Fruit fly (Drosophila melanogaster) whole organism, embryonic: ENCODE measurements around the gene Arp6.

Experiments
- Atf-2 ChIP-seq: fragments of 200-800 bp; sonication (Bioruptor generic); optimal IDR thresholded peaks from 2 replicates; lab custom pipeline; 2016; ENCODE audit warnings: missing biosample characterization, missing genetic modification characterization
- CG12071 ChIP-seq: fragments of 200-800 bp; sonication (Bioruptor generic); optimal IDR thresholded peaks from 3 replicates; lab custom pipeline; 2018; ENCODE audit warnings: missing biosample characterization, mild to moderate bottlenecking, missing genetic modification characterization
- CG12659 ChIP-seq: fragments of 200-800 bp; sonication (Bioruptor generic); optimal IDR thresholded peaks from 3 replicates; lab custom pipeline; 2017; ENCODE audit warnings: mild to moderate bottlenecking, missing biosample characterization, missing genetic modification reagents, missing genetic modification characterization
- CG12744 ChIP-seq: fragments of 200-800 bp; sonication (Bioruptor generic); optimal IDR thresholded peaks from 2 replicates; lab custom pipeline; 2016; ENCODE audit warnings: missing biosample characterization, missing genetic modification characterization
- CG14441 ChIP-seq: fragments of 200-800 bp; sonication (Bioruptor generic); IDR thresholded peaks from 2 replicates; pipeline ENCODE4 v1.3.6; 2022; ENCODE audit warnings: missing biosample characterization, missing genetic modification characterization
- CG15269 ChIP-seq: fragments of 200-800 bp; sonication (Bioruptor generic); optimal IDR thresholded peaks from 2 replicates; lab custom pipeline; 2018; ENCODE audit warnings: missing biosample characterization, mild to moderate bottlenecking, missing genetic modification characterization, moderate library complexity
- CG1529 ChIP-seq: fragments of 200-800 bp; sonication (Bioruptor generic); optimal IDR thresholded peaks from 3 replicates; lab custom pipeline; 2018; ENCODE audit warnings: missing biosample characterization, missing genetic modification characterization
- CG15601 ChIP-seq: fragments of 200-800 bp; sonication (Bioruptor generic); optimal IDR thresholded peaks from 3 replicates; lab custom pipeline; 2019; ENCODE audit warnings: missing biosample characterization, mild to moderate bottlenecking, missing genetic modification characterization, moderate library complexity
- CG1603 ChIP-seq: fragments of 200-800 bp; sonication (Bioruptor generic); optimal IDR thresholded peaks from 2 replicates; lab custom pipeline; 2019; ENCODE audit warnings: missing biosample characterization, mild to moderate bottlenecking, missing genetic modification characterization, moderate library complexity
- CG17829 ChIP-seq: fragments of 200-800 bp; optimal IDR thresholded peaks from 2 replicates; lab custom pipeline; 2019; ENCODE audit warnings: missing biosample characterization, mild to moderate bottlenecking, missing genetic modification characterization, moderate library complexity
- CG2120 ChIP-seq: fragments of 200-800 bp; sonication (Bioruptor generic); optimal IDR thresholded peaks from 3 replicates; lab custom pipeline; 2016; ENCODE audit warnings: missing biosample characterization, missing genetic modification characterization
- CG30431 ChIP-seq: fragments of 200-800 bp; sonication (Bioruptor generic); optimal IDR thresholded peaks from 2 replicates; lab custom pipeline; 2017; ENCODE audit warnings: missing biosample characterization, missing genetic modification characterization
- CG32532 ChIP-seq: fragments of 200-800 bp; sonication (Bioruptor generic); IDR thresholded peaks from 2 replicates; pipeline ENCODE4 v1.3.6; 2022; ENCODE audit warnings: missing biosample characterization, missing genetic modification characterization
- CG32772 ChIP-seq: fragments of 200-800 bp; sonication (Bioruptor generic); IDR thresholded peaks from 2 replicates; pipeline ENCODE4 v1.3.6; 2022; ENCODE audit warnings: missing biosample characterization, missing genetic modification characterization
- CG3281 ChIP-seq: fragments of 200-800 bp; sonication (Bioruptor generic); optimal IDR thresholded peaks from 3 replicates; lab custom pipeline; 2017; ENCODE audit warnings: missing biosample characterization, mild to moderate bottlenecking, missing genetic modification characterization
- CG4282 ChIP-seq: fragments of 200-800 bp; sonication (Bioruptor generic); optimal IDR thresholded peaks from 2 replicates; lab custom pipeline; 2016; ENCODE audit warnings: missing biosample characterization, missing genetic modification characterization
- CG4820 ChIP-seq: fragments of 200-800 bp; sonication (Bioruptor generic); optimal IDR thresholded peaks from 3 replicates; lab custom pipeline; 2016; ENCODE audit warnings: missing biosample characterization, missing genetic modification characterization
- CG4854 ChIP-seq: fragments of 200-800 bp; sonication (Bioruptor generic); optimal IDR thresholded peaks from 2 replicates; lab custom pipeline; 2016; ENCODE audit warnings: missing biosample characterization, missing genetic modification characterization, inconsistent platforms
- CG5180 ChIP-seq: fragments of 200-800 bp; sonication (Bioruptor generic); optimal IDR thresholded peaks from 3 replicates; lab custom pipeline; 2017; ENCODE audit warnings: missing biosample characterization, missing genetic modification characterization, mild to moderate bottlenecking, moderate library complexity, missing genetic modification reagents
- CG7372 ChIP-seq: fragments of 200-800 bp; sonication (Bioruptor generic); IDR thresholded peaks from 2 replicates; pipeline ENCODE4 v1.3.6; 2022; ENCODE audit warnings: missing biosample characterization, missing genetic modification characterization
- CG9797 ChIP-seq: fragments of 200-800 bp; sonication (Bioruptor generic); optimal IDR thresholded peaks from 3 replicates; lab custom pipeline; 2018; ENCODE audit warnings: missing biosample characterization, mild to moderate bottlenecking, missing genetic modification characterization
- D ChIP-seq, 2 experiments: fragments of 200-800 bp in 1 of 2; fragments of >200 bp in 1 of 2; sonication (Bioruptor generic) in 1 of 2; optimal IDR thresholded peaks; 2 replicates in 1 of 2; 3 replicates in 1 of 2; lab custom pipeline; 2017; ENCODE audit warnings: mild to moderate bottlenecking in 1 of 2, missing biosample characterization in 1 of 2, missing genetic modification characterization in 1 of 2, missing genetic modification reagents in 1 of 2
- D19A ChIP-seq: fragments of 200-800 bp; optimal IDR thresholded peaks from 3 replicates; lab custom pipeline; 2019; ENCODE audit warnings: missing biosample characterization, mild to moderate bottlenecking, missing genetic modification characterization, moderate library complexity
- Dref ChIP-seq: fragments of 200-800 bp; sonication (Bioruptor generic); IDR thresholded peaks from 2 replicates; pipeline ENCODE4 v1.3.6; 2022; ENCODE audit warnings: missing biosample characterization, missing genetic modification characterization
- HLH4C ChIP-seq: fragments of 200-800 bp; sonication (Bioruptor generic); IDR thresholded peaks from 3 replicates; pipeline ENCODE4 v1.3.6; 2022; ENCODE audit warnings: missing biosample characterization, missing genetic modification characterization; ENCODE audit not compliant: partially characterized antibody
- Hr78 ChIP-seq, 2 experiments: fragments of 200-800 bp in 1 of 2; fragments of >200 bp in 1 of 2; sonication (Bioruptor generic) in 1 of 2; optimal IDR thresholded peaks; 2 replicates each; lab custom pipeline; 2017 to 2019; ENCODE audit warnings: missing biosample characterization in 2 of 2, missing genetic modification characterization in 2 of 2, mild to moderate bottlenecking in 1 of 2, moderate library complexity in 1 of 2
- MTF-1 ChIP-seq: fragments of 200-800 bp; sonication (Bioruptor generic); optimal IDR thresholded peaks from 2 replicates; lab custom pipeline; 2018; ENCODE audit warnings: missing biosample characterization, mild to moderate bottlenecking, missing genetic modification characterization, borderline replicate concordance
- Oaz ChIP-seq: fragments of 200-800 bp; sonication (Bioruptor generic); IDR thresholded peaks from 2 replicates; pipeline ENCODE4 v1.3.6; 2022; ENCODE audit warnings: missing biosample characterization, missing genetic modification characterization
- Side ChIP-seq: fragments of 200-800 bp; sonication (Bioruptor generic); optimal IDR thresholded peaks from 2 replicates; lab custom pipeline; 2016; ENCODE audit warnings: missing biosample characterization, missing genetic modification characterization
- Sry-β ChIP-seq: fragments of 200-800 bp; sonication (Bioruptor generic); optimal IDR thresholded peaks from 2 replicates; lab custom pipeline; 2018; ENCODE audit warnings: missing biosample characterization, mild to moderate bottlenecking, missing genetic modification characterization, moderate library complexity
- az2 ChIP-seq: fragments of 200-800 bp; sonication (Bioruptor generic); optimal IDR thresholded peaks from 3 replicates; lab custom pipeline; 2016; ENCODE audit warnings: missing biosample characterization, missing genetic modification characterization
- chinmo ChIP-seq: fragments of 200-800 bp; sonication (Bioruptor generic); IDR thresholded peaks from 4 replicates; pipeline ENCODE4 v1.3.6; 2022; ENCODE audit warnings: missing biosample characterization, missing genetic modification characterization; ENCODE audit not compliant: partially characterized antibody
- fd3F ChIP-seq: fragments of 200-800 bp; sonication (Bioruptor generic); optimal IDR thresholded peaks from 2 replicates; lab custom pipeline; 2018; ENCODE audit warnings: missing biosample characterization, mild to moderate bottlenecking, missing genetic modification characterization, moderate library complexity
- fd96Cb ChIP-seq: fragments of 200-800 bp; sonication (Bioruptor generic); optimal IDR thresholded peaks from 2 replicates; lab custom pipeline; 2018; ENCODE audit warnings: missing biosample characterization, mild to moderate bottlenecking, missing genetic modification characterization, moderate library complexity
- hb ChIP-seq: fragments of 200-800 bp; sonication (Bioruptor generic); IDR thresholded peaks from 3 replicates; pipeline ENCODE4 v1.3.6; 2022; ENCODE audit warnings: missing biosample characterization, missing genetic modification characterization; ENCODE audit not compliant: partially characterized antibody
- insv ChIP-seq, 2 experiments: fragments of 200-800 bp; sonication (Bioruptor generic); optimal IDR thresholded peaks; 3 replicates each; lab custom pipeline; 2016 to 2018; ENCODE audit warnings: missing biosample characterization in 2 of 2, missing genetic modification characterization in 2 of 2
- lmd ChIP-seq: fragments of 200-800 bp; sonication (Bioruptor generic); IDR thresholded peaks from 2 replicates; pipeline ENCODE4 v1.3.6; 2022; ENCODE audit warnings: missing biosample characterization, missing genetic modification characterization
- mld ChIP-seq: fragments of 200-800 bp; sonication (Bioruptor generic); IDR thresholded peaks from 3 replicates; pipeline ENCODE4 v1.3.6; 2022; ENCODE audit warnings: missing biosample characterization, missing genetic modification characterization; ENCODE audit not compliant: partially characterized antibody
- nmo ChIP-seq: fragments of 200-800 bp; sonication (Bioruptor generic); optimal IDR thresholded peaks from 2 replicates; lab custom pipeline; 2018; ENCODE audit warnings: missing biosample characterization, mild to moderate bottlenecking, missing genetic modification characterization, moderate library complexity
- p53 ChIP-seq: fragments of 200-800 bp; sonication (Bioruptor generic); optimal IDR thresholded peaks from 2 replicates; lab custom pipeline; 2016; ENCODE audit warnings: missing biosample characterization, missing genetic modification characterization
- pnt ChIP-seq: fragments of 200-800 bp; sonication (Bioruptor generic); optimal IDR thresholded peaks from 3 replicates; lab custom pipeline; 2016; ENCODE audit warnings: missing biosample characterization, missing genetic modification characterization
- run ChIP-seq: fragments of 200-800 bp; sonication (Bioruptor generic); optimal IDR thresholded peaks from 3 replicates; lab custom pipeline; 2018; ENCODE audit warnings: missing biosample characterization, mild to moderate bottlenecking, missing genetic modification characterization
- sima ChIP-seq: fragments of 200-800 bp; sonication (Bioruptor generic); optimal IDR thresholded peaks from 2 replicates; lab custom pipeline; 2016; ENCODE audit warnings: missing biosample characterization, missing genetic modification characterization
- slbo ChIP-seq: fragments of 200-800 bp; sonication (Bioruptor generic); IDR thresholded peaks from 2 replicates; pipeline ENCODE4 v1.3.6; 2022; ENCODE audit warnings: missing biosample characterization, missing genetic modification characterization
- tin ChIP-seq: fragments of 200-800 bp; sonication (Bioruptor generic); optimal IDR thresholded peaks from 3 replicates; lab custom pipeline; 2016; ENCODE audit warnings: missing biosample characterization, missing genetic modification characterization
- unc-4 ChIP-seq: fragments of 200-800 bp; sonication (Bioruptor generic); IDR thresholded peaks from 2 replicates; pipeline ENCODE4 v1.3.6; 2022; ENCODE audit warnings: missing biosample characterization, missing genetic modification characterization; ENCODE audit not compliant: partially characterized antibody
- vnd ChIP-seq: fragments of 200-800 bp; sonication (Bioruptor generic); IDR thresholded peaks from 3 replicates; pipeline ENCODE4 v1.3.6; 2022; ENCODE audit warnings: missing biosample characterization, missing genetic modification characterization; ENCODE audit not compliant: partially characterized antibody

Arp6 gene

dm6 chrX:15745905-15746681 lies 9.2 kb upstream of the Arp6 start, which contains the start of the genes CG8944 and CCT6 (continued):
- TF ChIP-seq az2 (GFP tag; lab: Kevin White, UChicago) (peak; percentile 17), Dref (GFP tag; lab: Robert Waterston, UW) (peak; percentile 71), Atf-2 (no peak), Sry-β (GFP tag; lab: Kevin White, UChicago) (peak; percentile 83), D (optimal IDR thresholded peaks at IDR 0.05; lab: Kevin White, UChicago) (no peak), D (GFP tag; optimal IDR thresholded peaks at IDR 0.05; lab: Kevin White, UChicago) (no peak), CG4820 (GFP tag; lab: Kevin White, UChicago) (no peak), CG1529 (GFP tag; lab: Kevin White, UChicago) (no peak), CG4282 (GFP tag; lab: Kevin White, UChicago) (no peak), D19A (tag; lab: Kevin White, UChicago) (peak; percentile 17), CG32772 (GFP tag; lab: Robert Waterston, UW) (0 out of 2 replicates have a peak, but pooled peaks have one; percentile 34), CG30431 (GFP tag; lab: Kevin White, UChicago) (no peak), CG2120 (GFP tag; lab: Kevin White, UChicago) (peak; percentile 53), CG12071 (no peak), HLH4C (GFP tag; lab: Robert Waterston, UW) (peak; percentile 50; the same call in 1 of the 3 replicates), CG14441 (GFP tag; lab: Robert Waterston, UW) (no peak), hb (no peak), CG15269 (tag; lab: Kevin White, UChicago) (no peak), CG1603 (tag; lab: Kevin White, UChicago) (peak; percentile 20), CG3281 (GFP tag; lab: Kevin White, UChicago) (no peak), chinmo (GFP tag; lab: Robert Waterston, UW) (0 out of 4 replicates have a peak, but pooled peaks have one; percentile 24), CG32532 (GFP tag; lab: Robert Waterston, UW) (0 out of 2 replicates have a peak, but pooled peaks have one; percentile 38), unc-4 (GFP tag; lab: Robert Waterston, UW) (peak; percentile 18; the same call in 1 of the 2 replicates), Side (GFP tag; lab: Kevin White, UChicago) (no peak), run (no peak), CG4854 (no peak), fd3F (no peak), lmd (GFP tag; lab: Robert Waterston, UW) (no peak), CG17829 (tag; lab: Kevin White, UChicago) (peak; percentile 22), Hr78 (GFP tag; optimal IDR thresholded peaks at IDR 0.05; lab: Kevin White, UChicago) (no peak), Oaz (GFP tag; lab: Robert Waterston, UW) (no peak), fd96Cb (tag; lab: Kevin White, UChicago) (no peak), CG7372 (GFP tag; lab: Robert Waterston, UW) (no peak; the same call in 1 of the 2 replicates), nmo (GFP tag; lab: Kevin White, UChicago) (peak; percentile 29), vnd (GFP tag; lab: Robert Waterston, UW) (peak; percentile 35; the same call in 1 of the 3 replicates), CG5180 (no peak), mld (GFP tag; lab: Robert Waterston, UW) (no peak), CG12744 (GFP tag; lab: Kevin White, UChicago) (no peak), CG12659 (peak; percentile 18), pnt (GFP tag; lab: Kevin White, UChicago) (no peak), slbo (GFP tag; lab: Robert Waterston, UW) (peak; percentile 50), MTF-1 (no peak), tin (GFP tag; lab: Kevin White, UChicago) (peak; percentile 14), CG15601 (tag; lab: Kevin White, UChicago) (no peak), p53 (GFP tag; lab: Kevin White, UChicago) (no peak), CG9797 (GFP tag; lab: Kevin White, UChicago) (peak; percentile 28), sima (GFP tag; lab: Kevin White, UChicago) (no peak), insv (GFP tag; optimal IDR thresholded peaks at IDR 0.05; lab: Kevin White, UChicago) (peak in 1 of 2 experiments; percentile 93)
